Worm (Caenorhabditis elegans) whole organism, midembryonic: Measurements from ENCODE around the gene F45G2.8.

Source experiments
- T22C8.4 ChIP-seq: fragments of 200-800 bp; sonication (Bioruptor generic); IDR thresholded peaks from 2 replicates; pipeline ENCODE4 v1.3.6; 2022; ENCODE audit warnings: missing genetic modification characterization, missing compliant biosample characterization
- cog-1 ChIP-seq: sonication (generic microtip); optimal IDR thresholded peaks from 2 replicates; lab custom pipeline; 2016; ENCODE audit warnings: missing genetic modification characterization, missing compliant biosample characterization
- flt-1 ChIP-seq: fragments of 200-800 bp; sonication (Bioruptor generic); IDR thresholded peaks from 2 replicates; pipeline ENCODE4 v1.3.6; 2022; ENCODE audit warnings: missing genetic modification characterization, missing compliant biosample characterization
- klf-2 ChIP-seq: fragments of 200-800 bp; sonication (Bioruptor generic); conservative IDR thresholded peaks from 2 replicates; pipeline ENCODE4 v1.3.6; 2022; ENCODE audit warnings: missing genetic modification reagents, missing genetic modification characterization, missing compliant biosample characterization
- med-1 ChIP-seq: sonication (generic microtip); optimal IDR thresholded peaks from 2 replicates; lab custom pipeline; 2017; ENCODE audit warnings: missing genetic modification characterization, mild to moderate bottlenecking, missing compliant biosample characterization, antibody characterized with exemption, missing genetic modification reagents; ENCODE audit not compliant: insufficient read depth
- ref-1 ChIP-seq: fragments of 200-800 bp; sonication (Bioruptor generic); conservative IDR thresholded peaks from 2 replicates; pipeline ENCODE4 v1.3.6; 2022; ENCODE audit warnings: missing genetic modification reagents, missing genetic modification characterization, missing compliant biosample characterization
- ztf-23 ChIP-seq: fragments of 200-800 bp; sonication (Bioruptor generic); IDR thresholded peaks from 2 replicates; pipeline ENCODE4 v1.3.6; 2022; ENCODE audit warnings: missing genetic modification reagents, missing genetic modification characterization, missing compliant biosample characterization
- ztf-29 ChIP-seq: fragments of 200-800 bp; sonication (Bioruptor generic); IDR thresholded peaks from 2 replicates; pipeline ENCODE4 v1.3.6; 2022; ENCODE audit warnings: missing genetic modification reagents, missing genetic modification characterization, missing compliant biosample characterization

ce11 chrIII:13476682-13477081 lies 41.2 kb upstream of the F45G2.8 start, which contains the start of gene T27E9.6:
- no peak for TF ChIP-seq flt-1 (GFP tag; lab: Robert Waterston, UW)
- no peak for TF ChIP-seq T22C8.4
- TF ChIP-seq ztf-23 (GFP tag; lab: Robert Waterston, UW) = no peak
- no peak for TF ChIP-seq med-1 (GFP tag; lab: Kevin White, UChicago)
- TF ChIP-seq klf-2 (GFP tag; lab: Robert Waterston, UW) = no peak
- TF ChIP-seq ref-1 (GFP tag; lab: Robert Waterston, UW) = no peak
- TF ChIP-seq ztf-29 (GFP tag; lab: Robert Waterston, UW) = no peak
- TF ChIP-seq cog-1 (tag; lab: Kevin White, UChicago) = no peak
